Fruit fly (Drosophila melanogaster): Measurements from ENCODE around the gene CG14339.

DNA sequence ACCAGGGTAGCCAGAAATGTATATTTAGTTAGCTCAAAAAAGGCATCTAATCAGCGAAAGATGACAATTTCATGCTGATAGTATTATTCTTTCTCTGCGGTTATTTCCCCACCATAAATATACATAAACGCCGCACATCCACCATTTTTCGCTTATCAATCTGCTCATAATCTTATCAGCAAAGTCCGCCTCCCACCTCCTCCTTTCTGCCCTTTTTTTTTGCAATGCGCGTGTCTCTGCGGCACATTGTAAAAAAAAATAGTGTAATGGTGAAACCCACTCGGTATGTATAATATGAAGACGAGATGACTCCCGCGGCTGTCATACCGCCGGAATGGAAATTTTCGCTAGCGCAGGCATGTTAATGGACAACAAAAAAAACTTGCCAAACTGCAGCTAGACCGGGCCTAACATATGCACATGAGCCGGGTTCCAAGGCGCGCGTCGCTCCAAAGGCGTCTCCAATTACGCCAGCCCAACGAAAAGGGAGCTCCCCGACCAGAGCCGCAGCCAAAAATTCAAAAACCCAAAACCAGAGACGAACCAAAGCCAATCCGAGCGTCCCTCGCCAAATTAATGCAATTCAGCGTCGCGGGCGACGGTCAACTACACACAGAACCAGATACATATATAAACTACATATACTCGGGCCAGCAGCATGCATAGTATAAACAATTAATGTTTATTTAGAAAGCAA lies 12.0 kb downstream of the CG14339 start:
- TF ChIP-seq CG8478 (optimal IDR thresholded peaks at IDR 0.05) (no peak), CTCF (optimal IDR thresholded peaks at IDR 0.05) (no peak)
